Fruit fly (Drosophila melanogaster) whole organism, embryonic: ENCODE data around the gene CG2964.

Experiments
- C15 ChIP-seq: fragments of 200-800 bp; sonication (Bioruptor generic); IDR thresholded peaks from 3 replicates; pipeline ENCODE4 v1.3.6; 2022; ENCODE audit warnings: missing biosample characterization, missing genetic modification characterization
- CG10979 ChIP-seq: fragments of 200-800 bp; sonication (Bioruptor generic); optimal IDR thresholded peaks from 2 replicates; lab custom pipeline; 2018; ENCODE audit warnings: missing biosample characterization, mild to moderate bottlenecking, missing genetic modification characterization, moderate library complexity
- CG11696 ChIP-seq: fragments of 200-800 bp; sonication (Bioruptor generic); IDR thresholded peaks from 2 replicates; pipeline ENCODE4 v1.3.6; 2022; ENCODE audit warnings: missing biosample characterization, missing genetic modification characterization
- CG12299 ChIP-seq: fragments of 200-800 bp; sonication (Bioruptor generic); optimal IDR thresholded peaks from 2 replicates; lab custom pipeline; 2018; ENCODE audit warnings: missing biosample characterization, mild to moderate bottlenecking, missing genetic modification characterization
- CG13894 ChIP-seq: fragments of 200-800 bp; sonication (Bioruptor generic); optimal IDR thresholded peaks from 3 replicates; lab custom pipeline; 2018; ENCODE audit warnings: missing biosample characterization, mild to moderate bottlenecking, missing genetic modification characterization, moderate library complexity
- CG17359 ChIP-seq: fragments of 200-800 bp; sonication (Bioruptor generic); optimal IDR thresholded peaks from 3 replicates; lab custom pipeline; 2018; ENCODE audit warnings: missing biosample characterization, mild to moderate bottlenecking, missing genetic modification characterization, moderate library complexity
- CG2875 ChIP-seq: fragments of 200-800 bp; sonication (Bioruptor generic); optimal IDR thresholded peaks from 2 replicates; lab custom pipeline; 2017; ENCODE audit warnings: missing biosample characterization, mild to moderate bottlenecking, missing genetic modification characterization, missing genetic modification reagents
- CG30431 ChIP-seq: fragments of 200-800 bp; sonication (Bioruptor generic); optimal IDR thresholded peaks from 2 replicates; lab custom pipeline; 2017; ENCODE audit warnings: missing biosample characterization, missing genetic modification characterization
- CG34224 ChIP-seq: fragments of 200-800 bp; sonication (Bioruptor generic); IDR thresholded peaks from 3 replicates; pipeline ENCODE4 v1.3.6; 2022; ENCODE audit warnings: missing biosample characterization, missing genetic modification characterization; ENCODE audit not compliant: partially characterized antibody
- CG34376 ChIP-seq: fragments of 200-800 bp; sonication (Bioruptor generic); optimal IDR thresholded peaks from 2 replicates; lab custom pipeline; 2018; ENCODE audit warnings: missing biosample characterization, mild to moderate bottlenecking, missing genetic modification characterization
- CG5953 ChIP-seq: fragments of 200-800 bp; sonication (Bioruptor generic); IDR thresholded peaks from 2 replicates; pipeline ENCODE4 v1.3.6; 2022; ENCODE audit warnings: missing biosample characterization, missing genetic modification characterization
- CG6683 ChIP-seq: fragments of 200-800 bp; sonication (Bioruptor generic); optimal IDR thresholded peaks from 2 replicates; lab custom pipeline; 2017; ENCODE audit warnings: missing biosample characterization, mild to moderate bottlenecking, missing genetic modification characterization, missing genetic modification reagents
- CG6689 ChIP-seq: fragments of 200-800 bp; sonication (Bioruptor generic); IDR thresholded peaks from 2 replicates; pipeline ENCODE4 v1.3.6; 2022; ENCODE audit warnings: missing biosample characterization, missing genetic modification characterization
- CG7745 ChIP-seq: fragments of 200-800 bp; sonication (Bioruptor generic); optimal IDR thresholded peaks from 2 replicates; lab custom pipeline; 2018; ENCODE audit warnings: missing biosample characterization, mild to moderate bottlenecking, missing genetic modification characterization, moderate library complexity
- CG9797 ChIP-seq: fragments of 200-800 bp; sonication (Bioruptor generic); optimal IDR thresholded peaks from 3 replicates; lab custom pipeline; 2018; ENCODE audit warnings: missing biosample characterization, mild to moderate bottlenecking, missing genetic modification characterization
- D19A ChIP-seq: fragments of 200-800 bp; optimal IDR thresholded peaks from 3 replicates; lab custom pipeline; 2019; ENCODE audit warnings: missing biosample characterization, mild to moderate bottlenecking, missing genetic modification characterization, moderate library complexity
- D19B ChIP-seq: fragments of 200-800 bp; sonication (Bioruptor generic); optimal IDR thresholded peaks from 2 replicates; lab custom pipeline; 2017; ENCODE audit warnings: missing biosample characterization, mild to moderate bottlenecking, missing genetic modification characterization
- Doc3 ChIP-seq: fragments of 200-800 bp; sonication (Bioruptor generic); IDR thresholded peaks from 3 replicates; pipeline ENCODE4 v1.3.6; 2022; ENCODE audit warnings: missing biosample characterization, missing genetic modification characterization; ENCODE audit not compliant: partially characterized antibody
- E2f1 ChIP-seq: fragments of 200-800 bp; sonication (Bioruptor generic); IDR thresholded peaks from 2 replicates; pipeline ENCODE4 v1.3.6; 2022; ENCODE audit warnings: missing biosample characterization, missing genetic modification characterization
- GATAe ChIP-seq: fragments of 200-800 bp; sonication (Bioruptor generic); conservative IDR thresholded peaks from 2 replicates; pipeline ENCODE4 v1.3.6; 2022; ENCODE audit warnings: missing biosample characterization, missing genetic modification characterization
- HmgD ChIP-seq: fragments of 200-800 bp; sonication (Bioruptor generic); optimal IDR thresholded peaks from 3 replicates; lab custom pipeline; 2016; ENCODE audit warnings: missing biosample characterization, missing genetic modification characterization
- MBD-R2 ChIP-seq: fragments of 200-800 bp; sonication (Bioruptor generic); IDR thresholded peaks from 2 replicates; pipeline ENCODE4 v1.3.6; 2022; ENCODE audit warnings: missing biosample characterization, missing genetic modification characterization
- NC2α ChIP-seq: fragments of 200-800 bp; sonication (Bioruptor generic); optimal IDR thresholded peaks from 2 replicates; lab custom pipeline; 2016; ENCODE audit warnings: missing biosample characterization, missing genetic modification characterization
- Nf-YC ChIP-seq: fragments of 200-800 bp; optimal IDR thresholded peaks from 3 replicates; lab custom pipeline; 2019; ENCODE audit warnings: missing biosample characterization, mild to moderate bottlenecking, missing genetic modification characterization, moderate library complexity
- Sox100B ChIP-seq: fragments of 200-800 bp; sonication (Bioruptor generic); optimal IDR thresholded peaks from 3 replicates; lab custom pipeline; 2018; ENCODE audit warnings: missing biosample characterization, mild to moderate bottlenecking, missing genetic modification characterization
- Sox102F ChIP-seq: fragments of 200-800 bp; sonication (Bioruptor generic); optimal IDR thresholded peaks from 2 replicates; lab custom pipeline; 2018; ENCODE audit warnings: missing biosample characterization, mild to moderate bottlenecking, missing genetic modification characterization, moderate library complexity
- Tbp ChIP-seq: fragments of >200 bp; optimal IDR thresholded peaks from 2 replicates; lab custom pipeline; 2018; ENCODE audit warnings: missing biosample characterization, missing genetic modification characterization
- ac ChIP-seq: fragments of 200-800 bp; sonication (Bioruptor generic); optimal IDR thresholded peaks from 3 replicates; lab custom pipeline; 2017; ENCODE audit warnings: missing biosample characterization, mild to moderate bottlenecking, missing genetic modification characterization
- al ChIP-seq: fragments of 200-800 bp; sonication (Bioruptor generic); IDR thresholded peaks from 2 replicates; pipeline ENCODE4 v1.3.6; 2022; ENCODE audit warnings: missing biosample characterization, missing genetic modification characterization
- az2 ChIP-seq: fragments of 200-800 bp; sonication (Bioruptor generic); optimal IDR thresholded peaks from 3 replicates; lab custom pipeline; 2016; ENCODE audit warnings: missing biosample characterization, missing genetic modification characterization
- bbx ChIP-seq: fragments of 200-800 bp; sonication (Bioruptor generic); IDR thresholded peaks from 2 replicates; pipeline ENCODE4 v1.3.6; 2022; ENCODE audit warnings: missing biosample characterization, missing genetic modification characterization; ENCODE audit not compliant: partially characterized antibody
- cato ChIP-seq: fragments of 200-800 bp; sonication (Bioruptor generic); optimal IDR thresholded peaks from 2 replicates; lab custom pipeline; 2016; ENCODE audit warnings: missing biosample characterization, missing genetic modification characterization, borderline replicate concordance
- cg ChIP-seq: fragments of 200-800 bp; sonication (Bioruptor generic); optimal IDR thresholded peaks from 3 replicates; lab custom pipeline; 2019; ENCODE audit warnings: missing biosample characterization, mild to moderate bottlenecking, missing genetic modification characterization, moderate library complexity
- chinmo ChIP-seq: fragments of 200-800 bp; sonication (Bioruptor generic); IDR thresholded peaks from 4 replicates; pipeline ENCODE4 v1.3.6; 2022; ENCODE audit warnings: missing biosample characterization, missing genetic modification characterization; ENCODE audit not compliant: partially characterized antibody
- crc ChIP-seq: fragments of 200-800 bp; sonication (Bioruptor generic); optimal IDR thresholded peaks from 2 replicates; lab custom pipeline; 2016; ENCODE audit warnings: missing biosample characterization, missing genetic modification characterization
- croc ChIP-seq: fragments of 200-800 bp; sonication (Bioruptor generic); conservative IDR thresholded peaks from 3 replicates; pipeline ENCODE4 v1.3.6; 2022; ENCODE audit warnings: missing biosample characterization, missing genetic modification characterization
- dati ChIP-seq: fragments of 200-800 bp; sonication (Bioruptor generic); IDR thresholded peaks from 2 replicates; pipeline ENCODE4 v1.3.6; 2022; ENCODE audit warnings: missing biosample characterization, missing genetic modification characterization
- en ChIP-seq: fragments of 200-800 bp; sonication (Bioruptor generic); optimal IDR thresholded peaks from 2 replicates; lab custom pipeline; 2016; ENCODE audit warnings: missing biosample characterization, missing genetic modification characterization
- fd64A ChIP-seq: fragments of 200-800 bp; sonication (Bioruptor generic); optimal IDR thresholded peaks from 3 replicates; lab custom pipeline; 2018; ENCODE audit warnings: missing biosample characterization, mild to moderate bottlenecking, missing genetic modification characterization
- gem ChIP-seq: fragments of 200-800 bp; sonication (Bioruptor generic); optimal IDR thresholded peaks from 2 replicates; lab custom pipeline; 2019; ENCODE audit warnings: missing biosample characterization, mild to moderate bottlenecking, missing genetic modification characterization, moderate library complexity
- gsb-n ChIP-seq: fragments of 200-800 bp; sonication (Bioruptor generic); optimal IDR thresholded peaks from 3 replicates; lab custom pipeline; 2018; ENCODE audit warnings: missing biosample characterization, mild to moderate bottlenecking, missing genetic modification characterization
- lilli ChIP-seq: fragments of 200-800 bp; sonication (Bioruptor generic); optimal IDR thresholded peaks from 3 replicates; lab custom pipeline; 2016; ENCODE audit warnings: missing biosample characterization, missing genetic modification characterization
- lola ChIP-seq, 3 experiments: fragments of >200 bp in 2 of 3; fragments of 200-800 bp in 1 of 3; sonication (Bioruptor generic) in 1 of 3; optimal IDR thresholded peaks; 2 replicates each; lab custom pipeline; 2017 to 2019; ENCODE audit warnings: missing biosample characterization in 3 of 3, missing genetic modification characterization in 3 of 3, mild to moderate bottlenecking in 1 of 3, moderate library complexity in 1 of 3
- onecut ChIP-seq: fragments of 200-800 bp; sonication (Bioruptor generic); IDR thresholded peaks from 2 replicates; pipeline ENCODE4 v1.3.6; 2022; ENCODE audit warnings: missing biosample characterization, missing genetic modification characterization
- pita ChIP-seq: fragments of 200-800 bp; sonication (Bioruptor generic); optimal IDR thresholded peaks from 2 replicates; lab custom pipeline; 2017; ENCODE audit warnings: missing biosample characterization, mild to moderate bottlenecking, missing genetic modification characterization
- prd ChIP-seq, 3 experiments: fragments of >200 bp in 2 of 3; fragments of 200-800 bp in 1 of 3; sonication (Bioruptor generic) in 1 of 3; optimal IDR thresholded peaks in 2 of 3; IDR thresholded peaks in 1 of 3; 2 replicates in 2 of 3; 3 replicates in 1 of 3; pipeline versions ENCODE4 v1.3.6 to Lab custom; 2017 to 2022; ENCODE audit warnings: missing biosample characterization in 1 of 3, missing genetic modification characterization in 1 of 3
- repo ChIP-seq: fragments of 200-800 bp; sonication (Bioruptor generic); optimal IDR thresholded peaks from 2 replicates; lab custom pipeline; 2016; ENCODE audit warnings: missing biosample characterization, missing genetic modification characterization
- row ChIP-seq: fragments of 200-800 bp; sonication (Bioruptor generic); IDR thresholded peaks from 3 replicates; pipeline ENCODE4 v1.3.6; 2022; ENCODE audit warnings: missing biosample characterization, missing genetic modification characterization
- sim ChIP-seq: fragments of 200-800 bp; sonication (Bioruptor generic); IDR thresholded peaks from 2 replicates; pipeline ENCODE4 v1.3.6; 2022; ENCODE audit warnings: missing biosample characterization, missing genetic modification characterization
- vvl ChIP-seq: fragments of 200-800 bp; sonication (Bioruptor generic); IDR thresholded peaks from 2 replicates; pipeline ENCODE4 v1.3.6; 2022; ENCODE audit warnings: missing biosample characterization, missing genetic modification characterization

CG2964 gene

dm6 chr2L:2767627-2768026 lies 44.6 kb upstream of the CG2964 start, which contains the start of the genes Taf10b and Taf10 (continued):
- TF ChIP-seq gem (no peak), Doc3 (GFP tag; lab: Robert Waterston, UW) (peak; percentile 65; the same call in 2 of the 3 replicates), CG17359 (tag; lab: Kevin White, UChicago) (no peak), D19A (tag; lab: Kevin White, UChicago) (peak; percentile 47), CG9797 (GFP tag; lab: Kevin White, UChicago) (peak; percentile 30), repo (no peak), CG10979 (no peak), prd (optimal IDR thresholded peaks at IDR 0.05; lab: Kevin White, UChicago) (no peak), prd (GFP tag; IDR thresholded peaks at IDR 0.05; lab: Robert Waterston, UW) (no peak), cg (peak; percentile 73), CG30431 (GFP tag; lab: Kevin White, UChicago) (no peak), CG7745 (tag; lab: Kevin White, UChicago) (no peak), Tbp (GFP tag; lab: Kevin White, UChicago) (no peak), lola (GFP tag; optimal IDR thresholded peaks at IDR 0.05; lab: Kevin White, UChicago) (no peak), fd64A (GFP tag; lab: Kevin White, UChicago) (no peak), CG6689 (GFP tag; lab: Robert Waterston, UW) (no peak), E2f1 (GFP tag; lab: Robert Waterston, UW) (no peak), CG12299 (no peak), dati (GFP tag; lab: Robert Waterston, UW) (0 out of 2 replicates have a peak, but pooled peaks have one; percentile 11), CG6683 (GFP tag; lab: Kevin White, UChicago) (no peak), HmgD (no peak), pita (GFP tag; lab: Kevin White, UChicago) (no peak), onecut (GFP tag; lab: Robert Waterston, UW) (no peak), vvl (GFP tag; lab: Robert Waterston, UW) (peak; percentile 57), row (GFP tag; lab: Robert Waterston, UW) (peak; percentile 51; the same call in 2 of the 3 replicates), gsb-n (tag; lab: Kevin White, UChicago) (no peak), croc (GFP tag; lab: Robert Waterston, UW) (no peak), MBD-R2 (GFP tag; lab: Robert Waterston, UW) (peak; percentile 91), Sox100B (GFP tag; lab: Kevin White, UChicago) (no peak), Sox102F (GFP tag; lab: Kevin White, UChicago) (no peak), bbx (GFP tag; lab: Robert Waterston, UW) (peak; percentile 89), cato (GFP tag; lab: Kevin White, UChicago) (no peak), az2 (no peak), CG13894 (no peak), CG34224 (GFP tag; lab: Robert Waterston, UW) (peak; percentile 95), crc (GFP tag; lab: Kevin White, UChicago) (no peak), C15 (no peak), ac (GFP tag; lab: Kevin White, UChicago) (no peak), sim (GFP tag; lab: Robert Waterston, UW) (no peak), NC2α (GFP tag; lab: Kevin White, UChicago) (no peak), D19B (no peak), CG2875 (no peak), CG5953 (no peak), CG11696 (no peak), chinmo (GFP tag; lab: Robert Waterston, UW) (peak; percentile 88; the same call in 3 of the 4 replicates), en (GFP tag; lab: Kevin White, UChicago) (no peak), CG34376 (GFP tag; lab: Kevin White, UChicago) (peak; percentile 76), lilli (GFP tag; lab: Kevin White, UChicago) (peak; percentile 16), Nf-YC (tag; lab: Kevin White, UChicago) (peak; percentile 36), al (GFP tag; lab: Robert Waterston, UW) (no peak), GATAe (GFP tag; lab: Robert Waterston, UW) (no peak; the same call in 1 of the 2 replicates)
